Worm (Caenorhabditis elegans): ENCODE measurements around the gene F42G2.2.

DNA sequence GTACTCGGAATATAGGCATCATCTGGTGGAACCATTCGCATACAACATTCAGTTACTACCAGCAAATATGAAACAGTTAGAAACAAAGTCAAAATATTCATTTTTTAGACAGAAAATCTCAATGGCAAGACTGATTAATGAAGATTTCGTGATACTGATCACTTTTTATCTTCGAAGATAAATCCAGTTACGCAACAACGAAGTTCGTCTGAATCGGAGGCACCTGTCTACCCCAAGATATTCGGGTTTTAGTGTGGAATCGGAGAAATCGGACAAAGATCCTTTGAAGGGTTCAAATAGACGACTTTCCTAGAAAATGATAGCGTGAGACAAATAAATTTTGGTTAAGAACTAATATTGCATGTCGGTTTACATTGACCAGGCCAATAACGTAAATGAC is 26.1 kb upstream of the F42G2.2 start, which contains the start of gene F16G10.13:
- TF ChIP-seq unc-42 (tag; optimal IDR thresholded peaks at IDR 0.05) (no peak), ama-1 (optimal IDR thresholded peaks at IDR 0.05) (no peak), mec-3 (tag; optimal IDR thresholded peaks at IDR 0.05; ENCODE audit: borderline replicate concordance) (no peak), ceh-22 (tag; optimal IDR thresholded peaks at IDR 0.05) (no peak), nfya-1 (tag; optimal IDR thresholded peaks at IDR 0.05) (no peak), syd-9 (tag; optimal IDR thresholded peaks at IDR 0.05) (no peak), nhr-11 (tag; optimal IDR thresholded peaks at IDR 0.05) (no peak), ref-2 (tag; optimal IDR thresholded peaks at IDR 0.05) (no peak), K09A11.1 (tag; optimal IDR thresholded peaks at IDR 0.05; ENCODE audit: insufficient read depth) (no peak)
